Worm (Caenorhabditis elegans) whole organism, L2 larva: ENCODE results near the gene sru-9.

Experiments
- ama-1 ChIP-seq: fragments of 150-350 bp; optimal IDR thresholded peaks from 2 replicates; lab custom pipeline; 2018; ENCODE audit warnings: inconsistent platforms
- egl-27 ChIP-seq: sonication (generic microtip); optimal IDR thresholded peaks from 3 replicates; lab custom pipeline; 2017; ENCODE audit warnings: missing biosample characterization, missing genetic modification reagents, missing genetic modification characterization
- lin-13 ChIP-seq: fragments of 150-350 bp; optimal IDR thresholded peaks from 2 replicates; lab custom pipeline; 2014; ENCODE audit warnings: missing biosample characterization, missing genetic modification reagents, missing genetic modification characterization
- nhr-237 ChIP-seq: fragments of 150-350 bp; optimal IDR thresholded peaks from 2 replicates; lab custom pipeline; 2014; ENCODE audit warnings: missing biosample characterization, missing genetic modification characterization
- nhr-77 ChIP-seq: fragments of 150-350 bp; optimal IDR thresholded peaks from 2 replicates; lab custom pipeline; 2014; ENCODE audit warnings: missing biosample characterization, missing genetic modification characterization
- unc-39 ChIP-seq: fragments of 150-350 bp; optimal IDR thresholded peaks from 2 replicates; lab custom pipeline; 2014; ENCODE audit warnings: missing biosample characterization, missing genetic modification characterization
- ztf-4 ChIP-seq: fragments of 150-350 bp; optimal IDR thresholded peaks from 2 replicates; lab custom pipeline; 2014; ENCODE audit warnings: missing biosample characterization, missing genetic modification characterization

ce11 chrIV:13548188-13548587, 40.6 kb upstream of the sru-9 start, which contains the start of gene F52G2.3:
- TF ChIP-seq nhr-237 = no peak
- no peak for TF ChIP-seq ama-1 (lab: Kevin White, UChicago)
- no peak for TF ChIP-seq unc-39 (tag; lab: Kevin White, UChicago)
- TF ChIP-seq lin-13 (GFP tag; lab: Kevin White, UChicago) = no peak
- TF ChIP-seq nhr-77 (tag; lab: Kevin White, UChicago) = no peak
- TF ChIP-seq egl-27 (tag; lab: Kevin White, UChicago) = no peak
- no peak for TF ChIP-seq ztf-4
